Fruit fly (Drosophila melanogaster): ENCODE data around the gene Gnpnat.
A peak's percentile ranks its signal among the peaks of the same experiment; 100 is the strongest.

The Gnpnat gene

DNA sequence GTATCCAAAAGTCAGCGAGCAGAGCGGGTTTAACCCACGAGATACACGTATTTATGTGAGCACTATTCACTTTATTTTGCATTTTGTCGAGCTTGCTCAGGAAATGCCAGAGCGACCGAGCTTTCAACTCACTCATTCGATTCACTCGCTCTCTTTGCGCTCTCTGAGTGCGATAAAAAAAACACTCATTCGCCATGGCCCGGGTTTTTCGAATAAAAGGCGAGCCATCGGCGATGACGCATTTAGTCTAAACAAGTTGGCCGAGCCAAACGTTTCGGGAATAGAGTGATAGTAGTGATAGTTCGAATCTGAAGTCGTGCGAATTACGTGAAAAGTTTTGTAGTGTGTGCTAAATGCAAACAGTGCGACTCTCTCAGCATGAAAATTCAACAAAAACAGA, 44.3 kb downstream of the Gnpnat start (continued):
- TF ChIP-seq CG15479 (GFP tag; optimal IDR thresholded peaks at IDR 0.05) = no peak
- TF ChIP-seq CG8290 (GFP tag; optimal IDR thresholded peaks at IDR 0.05) = no peak
- peak in 1 of 2 experiments; percentile 61 for TF ChIP-seq CG8290 (tag; optimal IDR thresholded peaks at IDR 0.05)
- TF ChIP-seq CrebB (tag; optimal IDR thresholded peaks at IDR 0.05) = peak; percentile 47
- TF ChIP-seq CG17912 (GFP tag; optimal IDR thresholded peaks at IDR 0.05) = no peak
- peak; percentile 42 for TF ChIP-seq Nf-YC (tag; optimal IDR thresholded peaks at IDR 0.05)
- TF ChIP-seq CG17385 (GFP tag; optimal IDR thresholded peaks at IDR 0.05) = peak; percentile 39
- no peak for TF ChIP-seq CG7556 (GFP tag; optimal IDR thresholded peaks at IDR 0.05)
- peak; percentile 64; the same call in 1 of the 2 replicates for TF ChIP-seq amos (GFP tag; IDR thresholded peaks at IDR 0.05; ENCODE audit: partially characterized antibody)
- no peak for TF ChIP-seq CG10366 (GFP tag; IDR thresholded peaks at IDR 0.05)
- peak; percentile 74 for TF ChIP-seq Deaf1 (tag; optimal IDR thresholded peaks at IDR 0.05)
- TF ChIP-seq CG10462 (GFP tag; optimal IDR thresholded peaks at IDR 0.05) = no peak
- TF ChIP-seq CG12219 (GFP tag; optimal IDR thresholded peaks at IDR 0.05) = no peak
- TF ChIP-seq psq (GFP tag; optimal IDR thresholded peaks at IDR 0.05) = no peak
- TF ChIP-seq bsh (GFP tag; optimal IDR thresholded peaks at IDR 0.05) = peak in 1 of 2 experiments; percentile 26
- no peak for TF ChIP-seq kni (GFP tag; optimal IDR thresholded peaks at IDR 0.05)
- TF ChIP-seq ttk (GFP tag; IDR thresholded peaks at IDR 0.05) = no peak
- no peak for TF ChIP-seq org-1 (GFP tag; optimal IDR thresholded peaks at IDR 0.05)
- peak; percentile 56; the same call in 1 of the 2 replicates for TF ChIP-seq ato (GFP tag; IDR thresholded peaks at IDR 0.05; ENCODE audit: partially characterized antibody)
- TF ChIP-seq CG6854 (GFP tag; optimal IDR thresholded peaks at IDR 0.05) = peak; percentile 20
- peak; percentile 66 for TF ChIP-seq mirr (GFP tag; optimal IDR thresholded peaks at IDR 0.05)
- no peak for TF ChIP-seq hb (GFP tag; IDR thresholded peaks at IDR 0.05; ENCODE audit: partially characterized antibody)
- peak; percentile 48; the same call in 1 of the 3 replicates for TF ChIP-seq CG34422 (GFP tag; IDR thresholded peaks at IDR 0.05)
- peak; percentile 34 for TF ChIP-seq cwo (GFP tag; optimal IDR thresholded peaks at IDR 0.05)
- no peak for TF ChIP-seq CG9817 (tag; optimal IDR thresholded peaks at IDR 0.05)
- no peak for TF ChIP-seq Sox102F (GFP tag; optimal IDR thresholded peaks at IDR 0.05)
- TF ChIP-seq mld (GFP tag; IDR thresholded peaks at IDR 0.05; ENCODE audit: partially characterized antibody) = no peak
- TF ChIP-seq GATAe (GFP tag; conservative IDR thresholded peaks at IDR 0.05) = no peak
- TF ChIP-seq CG6791 (GFP tag; IDR thresholded peaks at IDR 0.05; ENCODE audit: partially characterized antibody) = no peak
- TF ChIP-seq CG2875 (GFP tag; optimal IDR thresholded peaks at IDR 0.05) = no peak
- TF ChIP-seq nau (GFP tag; optimal IDR thresholded peaks at IDR 0.05) = no peak
- no peak for TF ChIP-seq Sry-δ (GFP tag; optimal IDR thresholded peaks at IDR 0.05)
- peak; percentile 50 for TF ChIP-seq CG2678 (tag; optimal IDR thresholded peaks at IDR 0.05)
- TF ChIP-seq CG10654 (GFP tag; optimal IDR thresholded peaks at IDR 0.05) = no peak
- no peak for TF ChIP-seq bowl (GFP tag; IDR thresholded peaks at IDR 0.05)
- peak; percentile 63 for TF ChIP-seq CG13894 (tag; optimal IDR thresholded peaks at IDR 0.05)
- no peak for TF ChIP-seq tup (GFP tag; optimal IDR thresholded peaks at IDR 0.05)
- TF ChIP-seq Nf-YA (GFP tag; IDR thresholded peaks at IDR 0.05) = 0 out of 2 replicates have a peak, but pooled peaks have one; percentile 14
- TF ChIP-seq ci (GFP tag; IDR thresholded peaks at IDR 0.05) = peak; percentile 56; the same call in 2 of the 3 replicates
- TF ChIP-seq Fer1 (GFP tag; optimal IDR thresholded peaks at IDR 0.05) = peak; percentile 60
- peak; percentile 64 for TF ChIP-seq CG7987 (GFP tag; optimal IDR thresholded peaks at IDR 0.05)
- TF ChIP-seq sim (GFP tag; IDR thresholded peaks at IDR 0.05) = no peak
- TF ChIP-seq shn (GFP tag; optimal IDR thresholded peaks at IDR 0.05) = no peak
- TF ChIP-seq Pdp1 (GFP tag; optimal IDR thresholded peaks at IDR 0.05) = no peak
- peak; percentile 10 for TF ChIP-seq CG4328 (GFP tag; optimal IDR thresholded peaks at IDR 0.05)
- TF ChIP-seq so (GFP tag; IDR thresholded peaks at IDR 0.05) = 0 out of 3 replicates have a peak, but pooled peaks have one; percentile 29
- no peak for TF ChIP-seq Gsc (GFP tag; IDR thresholded peaks at IDR 0.05)
- no peak for TF ChIP-seq dati (GFP tag; IDR thresholded peaks at IDR 0.05)
- TF ChIP-seq sna (GFP tag; IDR thresholded peaks at IDR 0.05; ENCODE audit: partially characterized antibody) = peak; percentile 69
- TF ChIP-seq CG11398 (GFP tag; optimal IDR thresholded peaks at IDR 0.05) = no peak
